Worm (Caenorhabditis elegans): ENCODE measurements around the gene unc-85.
A peak's percentile ranks its signal among the peaks of the same experiment; 100 is the strongest.

Gene unc-85

DNA sequence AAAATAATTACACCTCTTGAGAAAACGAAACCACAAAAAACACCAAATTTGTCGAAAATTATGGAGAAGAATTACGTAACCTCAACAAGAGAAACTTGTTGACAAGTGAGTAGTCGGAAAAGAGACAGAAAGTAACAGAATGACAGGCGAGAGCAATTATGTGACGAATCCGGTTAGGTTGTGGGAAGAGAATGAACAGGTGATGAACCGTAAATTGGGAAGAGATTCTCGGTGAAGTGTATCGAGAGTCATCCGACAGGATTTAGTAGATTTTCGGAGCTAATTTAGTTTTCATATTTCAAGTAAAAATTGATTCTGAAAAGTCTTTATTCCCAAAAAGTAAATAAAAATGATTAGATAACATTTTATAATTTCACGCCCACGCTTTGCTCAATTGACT lies 20.5 kb upstream of the unc-85 start, which contains the start of gene T05A7.7:
T05A7.7 (minus strand) TSS at position 101 of the 400 bp plus-strand sequence.
- no peak for TF ChIP-seq let-526 (GFP tag; IDR thresholded peaks at IDR 0.05)
- no peak for TF ChIP-seq nfya-1 (tag; optimal IDR thresholded peaks at IDR 0.05; ENCODE audit: borderline replicate concordance, insufficient read depth)
- TF ChIP-seq Y53G8AR.9 (GFP tag; conservative IDR thresholded peaks at IDR 0.05) = no peak
- TF ChIP-seq hlh-12 (tag; optimal IDR thresholded peaks at IDR 0.05) = no peak
- no peak for TF ChIP-seq nhr-120 (GFP tag; IDR thresholded peaks at IDR 0.05)
- no peak for TF ChIP-seq mcd-1 (GFP tag; IDR thresholded peaks at IDR 0.05)
- no peak for TF ChIP-seq Y53F4B.3 (GFP tag; IDR thresholded peaks at IDR 0.05)
- no peak for TF ChIP-seq dox-1 (GFP tag; IDR thresholded peaks at IDR 0.05)
- TF ChIP-seq tlf-1 (GFP tag; optimal IDR thresholded peaks at IDR 0.05) = no peak
- TF ChIP-seq madf-6 (GFP tag; IDR thresholded peaks at IDR 0.05) = no peak
- no peak for TF ChIP-seq hmg-1.2 (GFP tag; IDR thresholded peaks at IDR 0.05)
- TF ChIP-seq madf-8 (GFP tag; conservative IDR thresholded peaks at IDR 0.05) = no peak
- TF ChIP-seq Y67H2A.10 (GFP tag; conservative IDR thresholded peaks at IDR 0.05) = no peak
- TF ChIP-seq B0019.2 (GFP tag; conservative IDR thresholded peaks at IDR 0.05) = no peak
- TF ChIP-seq dpff-1 (tag; optimal IDR thresholded peaks at IDR 0.05) = no peak
- no peak for TF ChIP-seq F52B5.7 (tag; optimal IDR thresholded peaks at IDR 0.05)
- no peak for TF ChIP-seq rpc-1 (optimal IDR thresholded peaks at IDR 0.05)
- no peak for TF ChIP-seq rpc-1 (tag; optimal IDR thresholded peaks at IDR 0.05)

DNA sequence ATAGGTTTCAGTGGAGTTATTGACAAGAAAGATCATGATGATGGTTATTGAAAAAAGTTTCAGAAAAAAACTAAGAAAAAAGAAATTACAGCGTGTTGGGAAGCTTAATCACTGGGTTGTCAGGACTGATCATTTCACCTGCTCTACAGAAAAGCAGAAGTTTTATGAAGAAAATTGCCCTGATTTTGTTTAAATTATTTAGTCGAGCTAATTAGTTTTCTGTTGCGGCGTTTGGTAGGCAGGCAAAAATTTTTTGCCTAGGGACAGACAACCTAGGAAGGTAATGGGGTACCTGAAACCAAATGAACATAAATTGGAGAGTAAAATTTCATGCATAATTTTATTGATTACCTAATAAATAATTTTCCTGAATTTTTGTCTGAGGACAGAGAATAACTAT lies 18.2 kb upstream of the unc-85 start, which contains the start of gene sre-40:
sre-40 (minus strand) TSS at position 101 of the 400 bp plus-strand sequence.
- no peak for TF ChIP-seq ets-4 (GFP tag; optimal IDR thresholded peaks at IDR 0.05)
- TF ChIP-seq hsf-1 (GFP tag; IDR thresholded peaks at IDR 0.05) = no peak
- no peak for TF ChIP-seq let-526 (GFP tag; IDR thresholded peaks at IDR 0.05)
- no peak for TF ChIP-seq rcor-1 (GFP tag; IDR thresholded peaks at IDR 0.05)
- no peak for TF ChIP-seq lsl-1 (GFP tag; optimal IDR thresholded peaks at IDR 0.05)
- no peak for TF ChIP-seq lin-35 (GFP tag; optimal IDR thresholded peaks at IDR 0.05)
- no peak for TF ChIP-seq athp-1 (tag; optimal IDR thresholded peaks at IDR 0.05)
- TF ChIP-seq hmg-20 (GFP tag; IDR thresholded peaks at IDR 0.05) = no peak
- TF ChIP-seq mel-28 (tag; optimal IDR thresholded peaks at IDR 0.05; ENCODE audit: borderline replicate concordance) = no peak
- no peak for TF ChIP-seq mes-4 (tag; optimal IDR thresholded peaks at IDR 0.05)
- no peak for TF ChIP-seq nhr-179 (tag; optimal IDR thresholded peaks at IDR 0.05)
- TF ChIP-seq ceh-100 (GFP tag; IDR thresholded peaks at IDR 0.05) = no peak
- TF ChIP-seq F49E8.2 (tag; optimal IDR thresholded peaks at IDR 0.05; ENCODE audit: insufficient read depth) = no peak
- TF ChIP-seq sdz-38 (tag; optimal IDR thresholded peaks at IDR 0.05) = no peak
- no peak for TF ChIP-seq lsy-27 (tag; optimal IDR thresholded peaks at IDR 0.05; ENCODE audit: borderline replicate concordance, insufficient read depth)
- no peak for TF ChIP-seq nfyb-1 (GFP tag; IDR thresholded peaks at IDR 0.05)
- no peak for TF ChIP-seq zim-3 (tag; optimal IDR thresholded peaks at IDR 0.05)
- TF ChIP-seq sea-2 (GFP tag; IDR thresholded peaks at IDR 0.05) = no peak

DNA sequence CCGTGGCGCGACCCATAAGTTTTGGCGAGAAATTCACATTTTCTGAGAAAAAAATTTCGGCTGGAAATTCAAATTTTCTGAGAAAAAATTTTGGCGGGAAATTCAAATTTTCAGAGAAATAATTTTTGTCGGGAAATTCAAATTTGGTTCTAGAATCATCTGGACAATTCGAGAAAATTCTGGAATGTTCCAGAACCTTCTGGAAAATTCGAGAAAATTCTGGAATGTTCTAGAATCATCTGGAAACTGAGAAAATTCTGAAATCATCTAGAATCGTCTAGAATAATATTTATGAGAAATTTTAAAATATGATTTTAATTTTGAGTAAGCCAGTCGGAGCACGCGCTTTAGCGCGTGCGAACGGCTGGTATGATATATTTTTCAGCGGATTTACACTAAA lies 17.0 kb upstream of the unc-85 start:
- TF ChIP-seq rcor-1 (GFP tag; IDR thresholded peaks at IDR 0.05) (no peak), hmg-20 (GFP tag; IDR thresholded peaks at IDR 0.05) (no peak), ztf-6 (GFP tag; IDR thresholded peaks at IDR 0.05) (no peak), lir-1 (GFP tag; conservative IDR thresholded peaks at IDR 0.05) (no peak), F39B2.1 (GFP tag; IDR thresholded peaks at IDR 0.05) (no peak), lin-54 (GFP tag; optimal IDR thresholded peaks at IDR 0.05) (no peak), hsf-1 (GFP tag; IDR thresholded peaks at IDR 0.05) (peak; percentile 93), gei-17 (GFP tag; optimal IDR thresholded peaks at IDR 0.05) (no peak), F55B11.4 (tag; optimal IDR thresholded peaks at IDR 0.05; ENCODE audit: borderline replicate concordance, insufficient read depth) (no peak), rpc-1 (optimal IDR thresholded peaks at IDR 0.05) (peak; percentile 6), rpc-1 (tag; optimal IDR thresholded peaks at IDR 0.05) (no peak)
